Fruit fly (Drosophila melanogaster) S2 (cell line): ENCODE data around the gene Scox.

Source experiments
- CG8478 ChIP-seq: fragments of >200 bp; optimal IDR thresholded peaks from 2 replicates; lab custom pipeline; 2018
- CTCF ChIP-seq, 2 experiments: fragments of >200 bp; optimal IDR thresholded peaks; 2 replicates each; lab custom pipeline; 2018

DNA sequence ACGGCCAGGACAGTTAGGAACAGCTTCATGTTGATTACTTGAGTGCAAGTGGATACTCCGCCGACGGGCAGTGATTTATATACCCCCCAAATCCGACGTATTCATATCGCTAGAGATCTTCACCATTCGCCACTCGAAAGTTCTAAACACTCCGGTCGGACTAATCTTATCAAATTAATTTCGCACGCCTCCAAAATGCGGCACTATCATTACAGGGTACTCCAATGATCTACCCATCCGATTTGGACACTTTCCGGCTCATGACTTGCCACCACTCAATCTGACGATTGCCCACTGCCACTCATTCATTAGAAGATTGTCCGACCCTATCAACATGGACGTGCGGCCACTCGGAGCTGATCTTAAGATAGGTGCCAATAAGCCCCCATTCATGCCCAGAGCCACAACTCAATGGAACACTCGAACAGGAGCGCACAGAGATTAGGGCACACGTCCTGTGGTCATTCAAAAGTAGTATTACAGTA is 15.6 kb downstream of the Scox start, which contains the start of gene Jon25Bii:
- TF ChIP-seq CTCF (optimal IDR thresholded peaks at IDR 0.05; lab: Kevin White, UChicago) = no peak
- TF ChIP-seq CG8478 (lab: Kevin White, UChicago) = no peak
